Worm (Caenorhabditis elegans) whole organism, L3 larva: ENCODE measurements around the gene Y6E2A.4.
"Not testable (repeated sequence)": the region's sequence is repeated elsewhere in the genome, so short reads cannot be mapped to it uniquely, and the experiment has no call there.

Experiments
- R02D3.7 ChIP-seq: fragments of 150-350 bp; optimal IDR thresholded peaks from 2 replicates; lab custom pipeline; 2014; ENCODE audit warnings: missing biosample characterization, missing genetic modification characterization
- ama-1 ChIP-seq: fragments of 150-350 bp; optimal IDR thresholded peaks from 2 replicates; lab custom pipeline; 2018
- ceh-82 ChIP-seq: fragments of 150-350 bp; optimal IDR thresholded peaks from 2 replicates; lab custom pipeline; 2014; ENCODE audit warnings: missing biosample characterization, missing genetic modification characterization
- ceh-9 ChIP-seq: sonication (generic microtip); optimal IDR thresholded peaks from 2 replicates; lab custom pipeline; 2018; ENCODE audit warnings: missing biosample characterization, missing genetic modification characterization
- egl-27 ChIP-seq: sonication (generic microtip); optimal IDR thresholded peaks from 4 replicates; lab custom pipeline; 2017; ENCODE audit warnings: missing biosample characterization, missing genetic modification reagents, missing genetic modification characterization
- egl-5 ChIP-seq: fragments of 150-350 bp; optimal IDR thresholded peaks from 2 replicates; lab custom pipeline; 2017; ENCODE audit warnings: missing biosample characterization, missing genetic modification reagents, missing genetic modification characterization, inconsistent platforms
- elt-1 ChIP-seq: fragments of 150-350 bp; optimal IDR thresholded peaks from 2 replicates; lab custom pipeline; 2014; ENCODE audit warnings: missing biosample characterization, missing genetic modification characterization
- elt-2 ChIP-seq: sonication (generic microtip); optimal IDR thresholded peaks from 2 replicates; lab custom pipeline; 2016; ENCODE audit warnings: missing genetic modification reagents, mild to moderate bottlenecking, missing genetic modification characterization, missing compliant biosample characterization
- elt-3 ChIP-seq, 3 experiments: fragments of 150-350 bp in 1 of 3; sonication (generic microtip) in 2 of 3; optimal IDR thresholded peaks; 2 replicates in 2 of 3; 4 replicates in 1 of 3; lab custom pipeline; 2014 to 2017; ENCODE audit warnings: missing biosample characterization in 3 of 3, missing genetic modification characterization in 3 of 3
- eor-1 ChIP-seq, 2 experiments: fragments of 150-350 bp; optimal IDR thresholded peaks; 2 replicates each; lab custom pipeline; 2014 to 2018; ENCODE audit warnings: missing biosample characterization in 2 of 2, missing genetic modification characterization in 2 of 2
- fkh-10 ChIP-seq: sonication (generic microtip); optimal IDR thresholded peaks from 2 replicates; lab custom pipeline; 2017; ENCODE audit warnings: missing biosample characterization, missing genetic modification reagents, missing genetic modification characterization
- fos-1 ChIP-seq: fragments of 150-350 bp; optimal IDR thresholded peaks from 2 replicates; lab custom pipeline; 2014; ENCODE audit warnings: missing biosample characterization, missing genetic modification characterization
- hmg-11 ChIP-seq: sonication (generic microtip); optimal IDR thresholded peaks from 2 replicates; lab custom pipeline; 2016; ENCODE audit warnings: missing genetic modification characterization, missing compliant biosample characterization
- jun-1 ChIP-seq: fragments of 150-350 bp; optimal IDR thresholded peaks from 2 replicates; lab custom pipeline; 2014; ENCODE audit warnings: missing biosample characterization, missing genetic modification reagents, missing genetic modification characterization
- lin-15B ChIP-seq: fragments of 150-350 bp; optimal IDR thresholded peaks from 2 replicates; lab custom pipeline; 2014; ENCODE audit warnings: missing biosample characterization, missing genetic modification characterization
- mdl-1 ChIP-seq: fragments of 150-350 bp; optimal IDR thresholded peaks from 2 replicates; lab custom pipeline; 2014; ENCODE audit warnings: missing biosample characterization, missing genetic modification characterization
- mml-1 ChIP-seq: fragments of 150-350 bp; sonication (generic microtip); optimal IDR thresholded peaks from 3 replicates; lab custom pipeline; 2014; ENCODE audit warnings: missing biosample characterization, missing genetic modification characterization
- nfya-1 ChIP-seq: sonication (generic microtip); optimal IDR thresholded peaks from 2 replicates; lab custom pipeline; 2017; ENCODE audit warnings: missing genetic modification characterization, mild to moderate bottlenecking, missing compliant biosample characterization, antibody characterized with exemption, moderate library complexity; ENCODE audit not compliant: insufficient read depth
- nhr-11 ChIP-seq: fragments of 150-350 bp; optimal IDR thresholded peaks from 2 replicates; lab custom pipeline; 2014; ENCODE audit warnings: missing biosample characterization, missing genetic modification characterization
- nhr-23 ChIP-seq: fragments of 150-350 bp; optimal IDR thresholded peaks from 2 replicates; lab custom pipeline; 2014; ENCODE audit warnings: missing biosample characterization, missing genetic modification reagents, missing genetic modification characterization
- nhr-25 ChIP-seq: sonication (generic microtip); optimal IDR thresholded peaks from 2 replicates; lab custom pipeline; 2017; ENCODE audit warnings: missing biosample characterization, missing genetic modification characterization
- nhr-43 ChIP-seq: sonication (generic microtip); optimal IDR thresholded peaks from 2 replicates; lab custom pipeline; 2016; ENCODE audit warnings: mild to moderate bottlenecking, missing genetic modification characterization, missing compliant biosample characterization; ENCODE audit not compliant: poor library complexity, severe bottlenecking
- nhr-67 ChIP-seq: fragments of 150-350 bp; optimal IDR thresholded peaks from 2 replicates; lab custom pipeline; 2014; ENCODE audit warnings: missing biosample characterization, missing genetic modification characterization
- nhr-76 ChIP-seq: fragments of 150-350 bp; sonication (generic microtip); optimal IDR thresholded peaks from 5 replicates; lab custom pipeline; 2014; ENCODE audit warnings: missing biosample characterization, missing genetic modification characterization
- pha-4 ChIP-seq: fragments of 150-350 bp; optimal IDR thresholded peaks from 2 replicates; lab custom pipeline; 2014; ENCODE audit warnings: missing biosample characterization, missing genetic modification reagents, missing genetic modification characterization
- pqm-1 ChIP-seq: fragments of 150-350 bp; optimal IDR thresholded peaks from 2 replicates; lab custom pipeline; 2017; ENCODE audit warnings: missing biosample characterization, missing genetic modification characterization, inconsistent platforms
- sea-2 ChIP-seq: fragments of 150-350 bp; sonication (generic microtip); optimal IDR thresholded peaks from 4 replicates; lab custom pipeline; 2014; ENCODE audit warnings: missing biosample characterization, missing genetic modification reagents, missing genetic modification characterization
- skn-1 ChIP-seq: fragments of 150-350 bp; optimal IDR thresholded peaks from 2 replicates; lab custom pipeline; 2014; ENCODE audit warnings: missing biosample characterization, missing genetic modification characterization
- tbx-2 ChIP-seq: sonication (generic microtip); optimal IDR thresholded peaks from 2 replicates; lab custom pipeline; 2016; ENCODE audit warnings: mild to moderate bottlenecking, missing genetic modification characterization, missing compliant biosample characterization
- unc-39 ChIP-seq: sonication (generic microtip); optimal IDR thresholded peaks from 4 replicates; lab custom pipeline; 2017; ENCODE audit warnings: missing biosample characterization, missing genetic modification characterization
- unc-62 ChIP-seq: fragments of 150-350 bp; sonication (generic microtip); optimal IDR thresholded peaks from 4 replicates; lab custom pipeline; 2014; ENCODE audit warnings: missing biosample characterization, missing genetic modification reagents, missing genetic modification characterization
- zag-1 ChIP-seq: fragments of 150-350 bp; optimal IDR thresholded peaks from 2 replicates; lab custom pipeline; 2014; ENCODE audit warnings: missing biosample characterization, missing genetic modification characterization
- ztf-4 ChIP-seq: fragments of 150-350 bp; optimal IDR thresholded peaks from 2 replicates; lab custom pipeline; 2014; ENCODE audit warnings: missing biosample characterization, missing genetic modification characterization

Y6E2A.4 gene

DNA sequence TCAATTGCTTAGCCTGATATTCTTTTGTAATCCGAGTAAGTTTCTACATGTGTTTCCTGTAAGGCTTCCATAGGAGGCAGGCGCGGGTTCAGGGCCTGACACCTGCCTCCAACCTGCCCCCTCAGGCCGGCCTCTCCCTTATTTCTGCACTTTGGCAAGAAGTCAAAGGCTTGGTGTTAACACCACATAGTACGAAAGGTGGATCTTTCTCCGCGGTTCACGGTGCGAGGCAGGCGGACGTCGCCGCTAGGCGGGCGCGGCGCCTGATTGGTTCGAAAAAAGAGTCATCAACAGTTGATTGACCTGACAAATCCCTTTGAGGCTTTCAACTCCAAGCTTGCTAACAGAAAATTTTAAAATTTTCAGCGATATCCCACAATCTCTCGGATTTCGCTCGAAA is 41.7 kb downstream of the Y6E2A.4 start:
- no peak for TF ChIP-seq ceh-82 (tag; lab: Kevin White, UChicago)
- TF ChIP-seq ztf-4 (tag; lab: Kevin White, UChicago): no peak
- TF ChIP-seq egl-27 (tag; lab: Kevin White, UChicago): no peak
- TF ChIP-seq hmg-11 (tag; lab: Kevin White, UChicago): no peak
- no peak for TF ChIP-seq eor-1 (tag; optimal IDR thresholded peaks at IDR 0.05; lab: Kevin White, UChicago)
- no peak for TF ChIP-seq nfya-1 (tag; lab: Kevin White, UChicago)
- TF ChIP-seq mml-1 (tag; lab: Kevin White, UChicago): no peak
- TF ChIP-seq nhr-76 (tag; lab: Kevin White, UChicago): no peak
- no peak for TF ChIP-seq fos-1 (tag; lab: Kevin White, UChicago)

- no peak for TF ChIP-seq fkh-10 (GFP tag; lab: Kevin White, UChicago)
- no peak for TF ChIP-seq nhr-67 (tag; lab: Kevin White, UChicago)
- TF ChIP-seq nhr-23 (tag; lab: Kevin White, UChicago): no peak
Observed at ce11 chrV:15673707-15674106, 42.9 kb downstream of the Y6E2A.4 start, which contains the start of gene nhr-51. Gene nhr-51, plus strand, starts transcription at chrV:15674007.

- TF ChIP-seq hmg-11, fos-1, ceh-82 (tag; lab: Kevin White, UChicago): not testable (repeated sequence)
Observed at ce11 chrV:15670139-15670538, 46.4 kb downstream of the Y6E2A.4 start, which contains the start of gene K06B4.15. Gene K06B4.15, plus strand, starts transcription at chrV:15670439.

ce11 chrV:15668870-15669269 is 47.7 kb downstream of the Y6E2A.4 start, which contains the start of gene K06B4.4:
Gene K06B4.4, plus strand, starts transcription at chrV:15669170.
- TF ChIP-seq skn-1 (tag; lab: Kevin White, UChicago): no peak
- TF ChIP-seq tbx-2 (tag; lab: Kevin White, UChicago): no peak
- TF ChIP-seq unc-39 (tag; lab: Kevin White, UChicago): no peak
- TF ChIP-seq zag-1: no peak
- TF ChIP-seq unc-62 (GFP tag; lab: Kevin White, UChicago): no peak
- TF ChIP-seq nhr-11 (tag; lab: Kevin White, UChicago): no peak
- no peak for TF ChIP-seq mdl-1
- no peak for TF ChIP-seq nhr-25
- TF ChIP-seq egl-5 (tag; lab: Kevin White, UChicago): no peak
- TF ChIP-seq nfya-1 (tag; lab: Kevin White, UChicago): no peak
- TF ChIP-seq mml-1 (tag; lab: Kevin White, UChicago): no peak
- TF ChIP-seq ztf-4 (tag; lab: Kevin White, UChicago): no peak

ce11 chrV:15668200-15668599 is 48.4 kb downstream of the Y6E2A.4 start, which contains the start of gene F53E4.1:
Gene F53E4.1, minus strand, starts transcription at chrV:15668300.
- TF ChIP-seq hmg-11 (tag; lab: Kevin White, UChicago); sea-2 (GFP tag; lab: Kevin White, UChicago); ceh-9: not testable (repeated sequence)

DNA sequence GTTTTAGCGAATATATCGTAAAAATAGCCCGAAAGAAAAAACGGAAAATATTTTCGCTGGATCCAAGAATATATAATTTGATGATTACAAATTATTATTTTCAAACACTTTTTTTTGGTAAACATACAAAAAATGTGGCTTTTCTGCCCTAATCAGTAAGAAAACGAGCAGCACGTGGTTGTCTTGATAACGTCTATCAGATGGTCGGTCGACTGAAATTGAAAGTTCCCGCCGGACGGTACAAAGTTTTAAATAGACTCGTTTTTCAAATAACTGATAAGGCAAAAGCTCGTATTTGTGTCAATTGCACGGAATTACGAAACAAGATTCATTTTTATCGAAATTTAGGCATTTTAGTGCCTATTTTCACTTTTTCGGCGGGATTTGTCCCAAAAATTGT is 49.9 kb downstream of the Y6E2A.4 start:
- TF ChIP-seq mml-1 (tag; lab: Kevin White, UChicago) (no peak), jun-1 (tag; lab: Kevin White, UChicago) (peak; percentile 64), elt-2 (tag; lab: Kevin White, UChicago) (peak; percentile 99), pha-4 (tag; lab: Kevin White, UChicago) (peak; percentile 79), R02D3.7 (tag; lab: Kevin White, UChicago) (no peak), pqm-1 (peak; percentile 98), tbx-2 (tag; lab: Kevin White, UChicago) (no peak)
- TF ChIP-seq, all 47 proteins: peak for 4

ce11 chrV:15664053-15664661 is 52.4 kb downstream of the Y6E2A.4 start:
- TF ChIP-seq mdl-1: no peak
- peak; percentile 17 for TF ChIP-seq nhr-23 (tag; lab: Kevin White, UChicago)
- TF ChIP-seq elt-1 (tag; lab: Kevin White, UChicago): peak; percentile 94
- TF ChIP-seq R02D3.7 (tag; lab: Kevin White, UChicago): no peak
- TF ChIP-seq hmg-11 (tag; lab: Kevin White, UChicago): peak; percentile 38
- TF ChIP-seq nfya-1 (tag; lab: Kevin White, UChicago): peak; percentile 56
- no peak for TF ChIP-seq egl-5 (tag; lab: Kevin White, UChicago)
- no peak for TF ChIP-seq elt-3 (tag; optimal IDR thresholded peaks at IDR 0.05; lab: Kevin White, UChicago)
- TF ChIP-seq zag-1: no peak
- TF ChIP-seq elt-2 (tag; lab: Kevin White, UChicago): peak; percentile 50
- peak; percentile 29 for TF ChIP-seq ama-1
- TF ChIP-seq nhr-43: peak; percentile 1
- peak; percentile 85 for TF ChIP-seq nhr-25
- no peak for TF ChIP-seq lin-15B (tag; lab: Kevin White, UChicago)
- TF ChIP-seq pha-4 (tag; lab: Kevin White, UChicago): peak; percentile 72
- TF ChIP-seq, all 47 proteins: peak for 9
